Fruit fly (Drosophila melanogaster) S2 (cell line): Measurements from ENCODE around the gene CG14300.

Source experiments
- CG8478 ChIP-seq: fragments of >200 bp; optimal IDR thresholded peaks from 2 replicates; lab custom pipeline; 2018
- CTCF ChIP-seq, 2 experiments: fragments of >200 bp; optimal IDR thresholded peaks; 2 replicates each; lab custom pipeline; 2018

The CG14300 gene

DNA sequence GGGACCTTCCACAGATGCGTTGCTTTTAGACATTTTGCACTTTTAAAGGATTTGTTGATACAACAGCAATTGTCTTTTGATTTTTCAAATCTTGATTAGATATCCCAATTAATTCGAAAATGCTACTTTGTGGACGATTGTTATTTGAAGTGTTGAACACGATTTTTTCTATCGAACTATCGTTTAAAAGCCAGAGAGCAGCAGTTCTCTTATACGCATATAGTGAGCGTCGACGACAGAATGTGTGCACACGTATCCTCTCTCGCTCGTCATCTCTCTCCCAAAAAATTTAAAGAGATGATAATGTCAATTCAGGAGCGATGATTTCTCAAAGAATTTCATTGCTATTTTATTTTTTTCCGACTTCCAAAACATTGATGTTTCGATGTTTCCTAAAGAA, 29.0 kb upstream of the CG14300 start, which contains the start of gene CG34283:
CG34283 (minus strand) TSS at position 101 of the 400 bp plus-strand sequence.
- TF ChIP-seq CTCF (optimal IDR thresholded peaks at IDR 0.05; lab: Kevin White, UChicago): no peak
- TF ChIP-seq CG8478 (lab: Kevin White, UChicago): no peak

DNA sequence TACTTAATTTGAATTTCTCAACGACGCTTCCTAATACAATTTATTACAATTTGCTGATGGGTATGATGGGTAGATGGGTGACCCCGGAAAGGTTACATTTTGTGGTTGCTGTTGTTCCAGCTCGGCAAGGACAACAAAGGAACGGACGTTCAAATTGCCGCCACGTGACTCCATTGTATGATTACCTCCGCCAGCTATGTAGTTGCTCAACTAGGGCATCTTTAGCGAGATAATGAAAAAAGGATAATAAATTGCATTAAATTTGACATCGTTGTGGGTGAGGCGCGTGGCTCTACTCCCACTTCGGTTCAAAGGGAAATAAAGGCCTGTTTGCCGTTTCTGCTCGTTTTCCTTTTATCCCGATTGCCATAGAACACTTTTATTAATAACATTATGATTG, 27.9 kb upstream of the CG14300 start:
- no peak for TF ChIP-seq CG8478 (lab: Kevin White, UChicago)
- TF ChIP-seq CTCF (optimal IDR thresholded peaks at IDR 0.05; lab: Kevin White, UChicago): no peak

DNA sequence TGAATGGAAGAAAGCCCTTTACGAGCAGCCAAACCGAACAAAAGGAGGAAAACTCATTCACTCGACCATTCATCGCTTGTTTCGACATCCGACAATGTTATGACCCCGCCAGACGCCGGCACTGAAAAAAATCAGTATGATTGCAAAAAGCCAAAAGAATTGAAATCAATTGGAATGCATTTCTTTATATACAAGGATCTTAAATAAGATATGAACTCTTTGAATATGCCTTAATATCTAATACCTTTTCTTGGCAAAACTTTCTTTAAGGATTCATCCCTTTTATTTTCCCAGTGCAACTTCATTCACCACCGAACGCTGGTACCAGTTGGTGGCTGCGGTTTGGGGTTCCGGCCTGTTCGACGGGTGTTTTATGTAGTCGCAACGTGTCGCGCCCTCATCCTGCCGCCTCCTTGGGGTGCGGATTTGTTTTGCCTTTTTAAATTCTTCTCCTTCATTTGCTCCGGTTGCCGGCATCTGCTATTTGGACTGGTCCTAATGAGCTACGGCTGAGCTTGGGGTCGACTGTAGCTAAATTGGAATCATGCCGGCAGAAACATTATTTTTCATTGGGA, 26.3 kb upstream of the CG14300 start:
- TF ChIP-seq CTCF (optimal IDR thresholded peaks at IDR 0.05; lab: Kevin White, UChicago) (no peak), CG8478 (lab: Kevin White, UChicago) (no peak)

DNA sequence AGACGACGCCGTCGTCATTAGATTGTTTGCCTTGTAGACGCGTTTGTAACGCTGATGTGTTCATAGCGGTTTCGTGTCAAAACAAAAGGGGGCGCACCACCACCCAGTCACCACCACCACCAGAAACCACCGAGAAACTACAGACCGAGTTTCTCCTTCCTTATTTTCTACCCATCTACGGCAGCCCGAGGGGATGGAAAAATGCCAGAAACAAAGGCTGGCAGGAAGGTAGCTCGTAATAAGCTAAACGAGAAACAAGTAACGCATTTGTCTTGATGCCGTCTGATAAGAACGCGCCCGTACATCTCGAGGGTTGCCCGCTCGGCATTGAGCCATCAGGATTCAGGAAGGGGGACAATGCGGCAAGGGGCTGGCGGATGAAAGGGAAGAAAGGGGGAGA, 14.0 kb upstream of the CG14300 start:
- TF ChIP-seq CG8478 (lab: Kevin White, UChicago): no peak
- no peak for TF ChIP-seq CTCF (optimal IDR thresholded peaks at IDR 0.05; lab: Kevin White, UChicago)

DNA sequence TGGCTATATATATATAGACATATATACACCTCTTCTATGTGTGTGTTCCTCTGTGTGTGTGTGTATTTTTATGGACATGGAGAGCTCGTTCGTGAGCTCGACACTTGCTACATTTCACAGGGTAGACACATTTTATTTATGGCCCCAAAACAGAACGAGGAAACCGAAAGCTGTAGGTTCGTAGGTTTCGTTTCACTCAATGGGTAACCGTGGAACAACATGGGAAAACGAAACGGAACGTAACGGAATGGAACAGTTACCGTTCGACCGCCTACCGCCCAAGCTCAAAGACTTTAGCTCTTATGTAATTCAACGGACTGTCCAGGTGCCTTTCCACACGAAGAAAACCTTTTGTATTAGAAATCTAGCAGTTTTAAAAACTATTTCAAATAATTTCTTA, 12.8 kb upstream of the CG14300 start:
- TF ChIP-seq CTCF (optimal IDR thresholded peaks at IDR 0.05; lab: Kevin White, UChicago) (no peak), CG8478 (lab: Kevin White, UChicago) (no peak)

DNA sequence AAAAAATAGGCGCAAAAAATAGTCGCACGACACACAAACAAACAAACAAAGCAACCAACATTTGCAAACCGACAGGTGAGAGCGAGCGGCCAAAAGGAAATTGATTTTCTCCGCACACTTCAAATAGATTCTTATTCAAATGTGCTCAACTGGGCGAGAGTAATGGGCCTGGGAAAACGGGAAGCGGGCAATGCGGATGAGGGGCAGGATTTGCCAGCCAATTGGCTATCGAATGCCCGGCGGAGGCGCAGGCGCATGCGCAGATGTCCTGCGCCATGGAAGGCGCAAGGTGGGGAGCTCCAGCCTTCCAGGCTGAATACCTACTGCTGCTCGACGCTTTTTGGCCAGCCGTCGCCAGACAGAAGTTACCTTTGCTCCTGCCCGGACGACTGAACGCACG, 11.6 kb upstream of the CG14300 start, which contains the start of the genes ChAT and VAChT:
ChAT (plus strand) TSS at position 352 of the 400 bp plus-strand sequence.
VAChT (plus strand) TSS at position 352 of the 400 bp plus-strand sequence.
- TF ChIP-seq CTCF (optimal IDR thresholded peaks at IDR 0.05; lab: Kevin White, UChicago) (no peak), CG8478 (lab: Kevin White, UChicago) (no peak)

DNA sequence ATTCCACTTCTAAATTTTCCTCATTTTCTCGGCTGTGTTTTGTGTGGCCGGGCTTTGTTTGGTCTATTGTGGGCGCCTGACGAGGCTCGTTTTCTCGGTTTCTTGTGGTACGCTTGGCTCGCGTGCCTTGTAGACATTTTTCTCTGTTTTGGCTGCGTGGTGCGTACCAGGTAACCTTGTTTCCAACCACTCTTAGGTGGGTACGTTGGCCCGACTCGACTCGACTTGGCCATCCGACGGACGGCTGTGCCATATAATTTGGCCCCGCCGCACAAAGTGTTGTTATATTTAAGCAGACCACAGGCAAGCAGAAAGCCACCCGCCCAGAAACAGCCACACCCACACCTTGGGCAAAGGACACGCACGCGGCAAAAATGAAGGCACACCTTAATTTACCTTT, 10.0 kb upstream of the CG14300 start:
- TF ChIP-seq CG8478 (lab: Kevin White, UChicago) (no peak), CTCF (optimal IDR thresholded peaks at IDR 0.05; lab: Kevin White, UChicago) (no peak)

DNA sequence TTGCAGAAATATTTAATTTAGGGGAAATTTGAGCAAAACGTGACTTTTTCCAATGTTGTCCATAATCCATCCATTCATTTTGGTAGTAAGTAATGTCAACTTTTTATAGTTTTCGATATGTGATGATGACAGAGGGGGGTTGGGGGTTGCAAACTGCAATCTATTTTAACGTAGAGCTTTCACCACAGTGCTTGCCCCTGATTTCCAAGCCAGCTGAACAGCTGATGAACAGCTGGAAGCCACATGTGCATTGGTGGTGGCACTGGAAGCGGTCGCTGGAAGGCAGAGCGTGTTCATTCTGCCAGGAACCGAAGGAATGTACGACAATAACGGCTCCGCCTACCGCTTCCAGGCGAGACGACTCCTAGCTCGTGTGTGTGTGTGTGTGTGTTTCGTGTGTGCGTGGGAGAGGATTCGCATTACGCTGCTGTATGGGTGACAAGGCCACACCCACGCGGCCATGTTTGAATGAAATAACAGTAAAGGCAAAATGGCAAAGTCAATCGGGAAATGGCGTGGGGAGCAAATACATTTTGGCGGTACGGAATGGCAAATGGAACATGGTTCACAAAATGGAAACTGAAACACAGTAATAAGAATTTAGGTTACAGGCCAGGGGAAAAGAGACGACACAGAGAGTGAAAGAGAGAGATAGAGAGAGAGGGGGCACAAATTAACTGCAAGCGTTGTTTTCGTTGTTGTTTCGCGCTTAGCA, 5.5 kb upstream of the CG14300 start:
- TF ChIP-seq CTCF (optimal IDR thresholded peaks at IDR 0.05; lab: Kevin White, UChicago) (no peak), CG8478 (lab: Kevin White, UChicago) (no peak)

DNA sequence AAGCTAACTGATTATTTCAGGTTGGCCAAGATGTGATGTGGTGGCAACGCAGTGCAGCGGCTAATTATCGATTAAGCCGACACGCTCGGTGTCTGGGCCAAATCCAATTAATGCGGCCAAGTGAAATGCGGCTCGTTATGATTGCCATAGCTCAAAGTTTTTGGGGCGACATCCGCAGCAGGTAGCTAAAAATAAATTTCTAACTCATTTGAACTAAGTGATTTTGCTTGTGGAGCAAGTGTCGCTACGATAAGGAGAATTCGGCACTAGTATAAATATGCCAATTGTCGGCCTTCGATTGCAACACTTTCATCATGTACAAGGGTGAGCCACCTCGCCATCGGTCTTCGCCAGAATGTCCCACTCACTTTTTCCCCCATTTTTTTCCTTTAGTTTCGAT, 1.4 kb upstream of the CG14300 start, which contains the start of gene CG34282:
CG34282 (plus strand) TSS at position 301 of the 400 bp plus-strand sequence.
- TF ChIP-seq CG8478 (lab: Kevin White, UChicago): no peak

DNA sequence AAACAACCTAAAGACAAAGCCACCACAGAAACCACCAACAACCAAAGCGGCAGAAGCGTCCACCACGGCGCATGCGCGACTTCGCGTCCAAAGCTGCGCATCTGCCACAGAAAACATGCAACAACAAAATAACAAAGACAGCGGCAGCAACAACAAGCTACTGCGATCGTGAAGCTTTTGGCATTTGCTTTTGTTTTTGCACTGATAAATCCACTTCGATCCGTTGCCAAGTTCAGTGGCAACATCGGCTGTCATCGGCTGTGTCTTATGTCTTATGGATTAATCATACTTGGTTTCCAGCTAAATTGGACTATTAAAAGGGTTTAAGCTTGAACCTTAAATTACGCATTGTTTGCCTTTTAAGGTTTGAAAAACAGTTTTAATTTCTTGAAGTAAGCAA, 892 bp downstream of the CG14300 start, which contains the start of gene Muc91C:
Muc91C (minus strand) TSS at position 101 of the 400 bp plus-strand sequence.
- no peak for TF ChIP-seq CTCF (optimal IDR thresholded peaks at IDR 0.05; lab: Kevin White, UChicago)
- TF ChIP-seq CG8478 (lab: Kevin White, UChicago): no peak

DNA sequence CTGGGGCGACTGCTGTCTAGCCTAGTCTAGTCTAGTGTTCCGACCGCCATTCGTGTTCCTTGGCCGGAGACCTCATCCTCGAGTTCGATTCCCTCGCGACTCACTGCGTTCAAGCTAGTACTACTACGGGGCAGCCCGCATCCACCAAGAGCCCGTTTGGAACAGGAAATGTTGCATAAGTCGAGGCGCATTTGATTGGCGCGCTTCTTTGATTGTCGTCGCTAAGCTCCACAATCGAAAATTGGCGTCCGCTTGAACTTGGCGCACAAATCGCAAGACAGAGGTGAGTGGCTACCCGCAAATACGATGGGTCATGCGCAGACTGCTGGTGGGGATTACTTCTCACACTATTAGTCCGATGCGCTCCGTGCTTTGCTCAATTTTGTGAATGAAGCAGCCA, 12.5 kb downstream of the CG14300 start:
- no peak for TF ChIP-seq CTCF (optimal IDR thresholded peaks at IDR 0.05; lab: Kevin White, UChicago)
- TF ChIP-seq CG8478 (lab: Kevin White, UChicago): no peak

DNA sequence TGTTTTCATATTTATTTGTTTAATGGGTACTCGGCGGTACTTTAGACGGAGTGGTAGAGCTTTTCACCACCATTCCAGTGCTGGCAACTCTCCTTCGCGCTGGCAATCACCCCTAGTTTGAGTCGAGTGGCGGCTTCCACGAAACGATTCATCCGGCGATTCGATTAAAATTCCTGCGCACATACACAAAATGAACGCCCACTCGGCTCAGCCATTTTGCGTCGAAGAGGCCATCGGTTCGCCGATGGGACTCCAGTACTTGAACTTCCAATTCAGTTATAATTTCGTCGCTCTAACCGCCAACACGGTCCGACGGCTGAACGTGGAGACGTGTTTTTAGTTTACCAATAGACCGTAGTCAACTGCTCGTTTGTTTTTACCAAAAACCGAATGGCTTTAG, 13.2 kb downstream of the CG14300 start, which contains the start of the genes CG46318 and ChT:
CG46318 (plus strand) TSS at position 273 of the 400 bp plus-strand sequence.
ChT (plus strand) TSS at position 273 of the 400 bp plus-strand sequence.
- TF ChIP-seq CG8478 (lab: Kevin White, UChicago) (no peak), CTCF (optimal IDR thresholded peaks at IDR 0.05; lab: Kevin White, UChicago) (no peak)

DNA sequence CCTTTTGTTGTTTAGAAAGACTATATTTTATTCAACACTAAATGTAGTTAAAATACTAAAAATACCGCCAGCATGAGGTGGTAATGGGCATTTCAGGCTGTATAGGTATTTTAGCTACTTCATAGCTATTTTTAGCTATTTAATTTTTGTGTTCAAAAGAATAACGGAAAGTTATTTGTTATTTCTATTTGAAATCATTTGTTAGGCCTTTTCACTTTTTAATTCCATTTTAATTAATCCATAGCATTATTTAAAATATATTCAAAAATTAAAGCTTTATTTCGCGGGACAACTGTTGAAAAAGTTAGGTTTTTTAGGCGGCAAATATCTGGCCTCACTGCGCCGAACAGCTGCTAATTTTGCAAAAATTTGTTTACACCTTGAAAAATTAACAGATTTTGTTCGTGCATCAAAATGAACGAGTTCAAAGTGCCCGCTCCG, 16.0 kb downstream of the CG14300 start, which contains the start of the genes dind and CG7706:
dind (minus strand) TSS at position 40 of the 441 bp plus-strand sequence.
CG7706 (plus strand) TSS at position 319 of the 441 bp plus-strand sequence.
- TF ChIP-seq CG8478 (lab: Kevin White, UChicago) (no peak), CTCF (optimal IDR thresholded peaks at IDR 0.05; lab: Kevin White, UChicago) (no peak)

DNA sequence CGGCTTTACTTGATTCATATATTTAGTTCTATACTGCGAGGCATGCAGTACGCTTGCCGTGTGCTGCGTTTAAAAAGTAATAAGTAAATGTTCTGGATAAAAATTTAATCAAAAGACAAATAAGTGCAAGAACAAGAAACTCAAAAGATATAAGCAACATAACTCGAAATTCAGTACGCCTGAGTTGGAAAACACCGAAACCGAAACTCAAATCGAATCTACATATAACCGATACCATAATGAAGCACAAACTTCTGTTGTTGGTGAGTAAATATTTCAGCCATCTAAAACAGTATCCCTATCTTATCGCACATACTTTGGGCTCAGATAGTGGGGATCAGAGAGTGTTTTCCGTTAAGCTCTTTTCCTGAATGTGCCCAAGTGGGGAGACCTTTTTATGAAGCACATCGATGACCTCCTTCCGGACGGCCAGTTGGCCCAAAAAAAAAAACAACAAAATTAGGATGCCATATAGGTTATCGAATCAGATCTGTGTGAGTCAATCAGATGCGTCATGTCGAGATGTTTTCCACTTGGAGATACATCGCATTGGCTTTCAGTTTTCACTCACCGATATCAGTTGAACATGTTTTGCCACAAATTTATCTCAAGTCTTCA, 22.3 kb downstream of the CG14300 start, which contains the start of gene CG31230:
CG31230 (plus strand) TSS at position 568 of the 618 bp plus-strand sequence.
- TF ChIP-seq CTCF (optimal IDR thresholded peaks at IDR 0.05; lab: Kevin White, UChicago): no peak
- TF ChIP-seq CG8478 (lab: Kevin White, UChicago): no peak
